Fruit fly (Drosophila melanogaster) whole organism, embryonic: ENCODE data around the gene CG14839.

ENCODE experiments used
- Aef1 ChIP-seq: fragments of 200-800 bp; sonication (Bioruptor generic); IDR thresholded peaks from 3 replicates; pipeline ENCODE4 v1.3.6; 2022; ENCODE audit warnings: missing biosample characterization, missing genetic modification characterization
- BtbVII ChIP-seq: fragments of 200-800 bp; sonication (Bioruptor generic); optimal IDR thresholded peaks from 3 replicates; lab custom pipeline; 2017; ENCODE audit warnings: missing biosample characterization, mild to moderate bottlenecking, missing genetic modification characterization
- CG11560 ChIP-seq: fragments of 200-800 bp; sonication (Bioruptor generic); IDR thresholded peaks from 3 replicates; pipeline ENCODE4 v1.3.6; 2022; ENCODE audit warnings: missing biosample characterization, missing genetic modification characterization
- CG14441 ChIP-seq: fragments of 200-800 bp; sonication (Bioruptor generic); IDR thresholded peaks from 2 replicates; pipeline ENCODE4 v1.3.6; 2022; ENCODE audit warnings: missing biosample characterization, missing genetic modification characterization
- CG4404 ChIP-seq: fragments of 200-800 bp; sonication (Bioruptor generic); IDR thresholded peaks from 2 replicates; pipeline ENCODE4 v1.3.6; 2022; ENCODE audit warnings: missing biosample characterization, missing genetic modification characterization
- Camta ChIP-seq: fragments of 200-800 bp; sonication (Bioruptor generic); optimal IDR thresholded peaks from 2 replicates; lab custom pipeline; 2016; ENCODE audit warnings: missing biosample characterization, missing genetic modification characterization
- GATAe ChIP-seq: fragments of 200-800 bp; sonication (Bioruptor generic); conservative IDR thresholded peaks from 2 replicates; pipeline ENCODE4 v1.3.6; 2022; ENCODE audit warnings: missing biosample characterization, missing genetic modification characterization
- Jarid2 ChIP-seq: fragments of 200-800 bp; sonication (Bioruptor generic); optimal IDR thresholded peaks from 3 replicates; lab custom pipeline; 2017; ENCODE audit warnings: mild to moderate bottlenecking, missing biosample characterization, missing genetic modification reagents, missing genetic modification characterization
- dimm ChIP-seq: fragments of 200-800 bp; sonication (Bioruptor generic); IDR thresholded peaks from 2 replicates; pipeline ENCODE4 v1.3.6; 2022; ENCODE audit warnings: missing biosample characterization, missing genetic modification characterization
- rib ChIP-seq: fragments of 200-800 bp; sonication (Bioruptor generic); IDR thresholded peaks from 2 replicates; pipeline ENCODE4 v1.3.6; 2022; ENCODE audit warnings: missing biosample characterization, missing genetic modification characterization
- sisA ChIP-seq: fragments of 200-800 bp; sonication (Bioruptor generic); IDR thresholded peaks from 2 replicates; pipeline ENCODE4 v1.3.6; 2022; ENCODE audit warnings: missing biosample characterization, missing genetic modification characterization
- unc-4 ChIP-seq: fragments of 200-800 bp; sonication (Bioruptor generic); IDR thresholded peaks from 2 replicates; pipeline ENCODE4 v1.3.6; 2022; ENCODE audit warnings: missing biosample characterization, missing genetic modification characterization; ENCODE audit not compliant: partially characterized antibody
- usp ChIP-seq: fragments of >200 bp; optimal IDR thresholded peaks from 2 replicates; lab custom pipeline; 2017; ENCODE audit warnings: missing biosample characterization, missing genetic modification characterization

DNA sequence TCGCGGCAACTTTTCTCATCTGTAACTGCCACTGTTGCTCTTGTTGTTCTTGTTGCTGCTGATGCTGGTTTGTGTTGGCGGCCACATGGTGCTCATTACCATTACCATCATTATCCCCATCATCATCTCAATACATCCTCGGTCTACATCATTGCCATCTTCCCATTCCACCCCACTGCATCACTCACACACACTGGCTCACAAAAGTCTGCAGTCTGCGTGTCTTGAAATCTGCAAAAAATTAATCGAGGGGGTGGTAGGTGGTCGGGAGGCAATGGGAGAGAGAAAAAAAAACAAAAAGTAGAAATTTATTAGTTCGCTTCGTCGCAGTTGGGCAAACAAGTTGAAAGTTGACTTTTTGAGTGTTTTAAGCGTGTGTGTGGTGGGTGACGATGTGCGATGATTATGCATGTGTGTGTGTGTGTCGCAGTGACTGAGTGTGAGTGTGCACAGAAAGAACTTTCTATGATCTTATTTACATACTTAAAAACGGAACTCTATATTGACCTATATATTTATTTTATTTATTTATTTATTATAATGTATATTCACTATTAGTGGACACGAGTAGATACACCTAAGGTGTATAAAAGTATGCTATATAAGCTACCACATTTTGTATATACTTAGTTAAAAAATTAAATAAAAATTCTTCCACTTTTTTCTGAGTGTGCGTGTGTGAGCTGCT is 17.3 kb downstream of the CG14839 start:
- peak; percentile 10; the same call in 1 of the 2 replicates for TF ChIP-seq sisA
- TF ChIP-seq CG11560 (tag; lab: Robert Waterston, UW) = no peak
- no peak for TF ChIP-seq GATAe (GFP tag; lab: Robert Waterston, UW)
- TF ChIP-seq Camta = no peak
- TF ChIP-seq usp (GFP tag; lab: Kevin White, UChicago) = no peak
- no peak for TF ChIP-seq unc-4 (GFP tag; lab: Robert Waterston, UW)
- no peak for TF ChIP-seq CG4404
- no peak for TF ChIP-seq dimm
- TF ChIP-seq CG14441 (GFP tag; lab: Robert Waterston, UW) = no peak
- no peak for TF ChIP-seq BtbVII (GFP tag; lab: Kevin White, UChicago)
- TF ChIP-seq rib (GFP tag; lab: Robert Waterston, UW) = no peak
- TF ChIP-seq Jarid2 (GFP tag; lab: Kevin White, UChicago) = no peak
- no peak for TF ChIP-seq Aef1 (GFP tag; lab: Robert Waterston, UW)
